Worm (Caenorhabditis elegans) whole organism, midembryonic: ENCODE results near the gene F59E12.8.

Source experiments
- T22C8.4 ChIP-seq: fragments of 200-800 bp; sonication (Bioruptor generic); IDR thresholded peaks from 2 replicates; pipeline ENCODE4 v1.3.6; 2022; ENCODE audit warnings: missing genetic modification characterization, missing compliant biosample characterization
- cog-1 ChIP-seq: sonication (generic microtip); optimal IDR thresholded peaks from 2 replicates; lab custom pipeline; 2016; ENCODE audit warnings: missing genetic modification characterization, missing compliant biosample characterization
- flt-1 ChIP-seq: fragments of 200-800 bp; sonication (Bioruptor generic); IDR thresholded peaks from 2 replicates; pipeline ENCODE4 v1.3.6; 2022; ENCODE audit warnings: missing genetic modification characterization, missing compliant biosample characterization
- klf-2 ChIP-seq: fragments of 200-800 bp; sonication (Bioruptor generic); conservative IDR thresholded peaks from 2 replicates; pipeline ENCODE4 v1.3.6; 2022; ENCODE audit warnings: missing genetic modification reagents, missing genetic modification characterization, missing compliant biosample characterization
- med-1 ChIP-seq: sonication (generic microtip); optimal IDR thresholded peaks from 2 replicates; lab custom pipeline; 2017; ENCODE audit warnings: missing genetic modification characterization, mild to moderate bottlenecking, missing compliant biosample characterization, antibody characterized with exemption, missing genetic modification reagents; ENCODE audit not compliant: insufficient read depth
- ref-1 ChIP-seq: fragments of 200-800 bp; sonication (Bioruptor generic); conservative IDR thresholded peaks from 2 replicates; pipeline ENCODE4 v1.3.6; 2022; ENCODE audit warnings: missing genetic modification reagents, missing genetic modification characterization, missing compliant biosample characterization
- tab-1 ChIP-seq: fragments of 200-800 bp; sonication (Bioruptor generic); IDR thresholded peaks from 2 replicates; pipeline ENCODE4 v1.3.6; 2022; ENCODE audit warnings: missing genetic modification characterization, missing compliant biosample characterization
- ztf-23 ChIP-seq: fragments of 200-800 bp; sonication (Bioruptor generic); IDR thresholded peaks from 2 replicates; pipeline ENCODE4 v1.3.6; 2022; ENCODE audit warnings: missing genetic modification reagents, missing genetic modification characterization, missing compliant biosample characterization
- ztf-29 ChIP-seq: fragments of 200-800 bp; sonication (Bioruptor generic); IDR thresholded peaks from 2 replicates; pipeline ENCODE4 v1.3.6; 2022; ENCODE audit warnings: missing genetic modification reagents, missing genetic modification characterization, missing compliant biosample characterization

The F59E12.8 gene

ce11 chrII:5592857-5593256, 43.9 kb downstream of the F59E12.8 start:
- TF ChIP-seq T22C8.4 (GFP tag; lab: Robert Waterston, UW) = no peak

DNA sequence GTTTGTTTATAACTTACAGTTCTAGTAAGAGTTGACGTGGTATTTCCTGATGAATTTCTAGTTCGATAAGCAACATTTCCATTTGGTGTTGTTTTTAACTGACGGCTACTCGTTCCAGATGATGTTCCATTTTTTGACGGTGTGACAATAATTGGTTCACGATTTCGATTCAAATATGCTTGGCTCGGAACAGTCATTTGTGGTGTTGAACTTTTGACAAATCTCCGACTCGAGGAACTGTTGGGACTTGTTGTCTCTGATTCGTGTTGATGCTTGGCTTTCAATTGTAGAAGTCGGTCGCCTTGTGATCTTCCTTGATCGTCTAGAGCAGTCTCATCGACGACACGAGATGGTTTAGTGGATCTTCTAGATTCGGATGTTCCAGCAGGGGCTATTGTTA, 45.2 kb downstream of the F59E12.8 start:
- no peak for TF ChIP-seq klf-2 (GFP tag; lab: Robert Waterston, UW)
- TF ChIP-seq med-1 (GFP tag; lab: Kevin White, UChicago) = no peak
- no peak for TF ChIP-seq ztf-23 (GFP tag; lab: Robert Waterston, UW)
- no peak for TF ChIP-seq ztf-29
- no peak for TF ChIP-seq T22C8.4 (GFP tag; lab: Robert Waterston, UW)
- TF ChIP-seq cog-1 = no peak
- no peak for TF ChIP-seq flt-1 (GFP tag; lab: Robert Waterston, UW)
- no peak for TF ChIP-seq tab-1 (GFP tag; lab: Robert Waterston, UW)
- no peak for TF ChIP-seq ref-1

DNA sequence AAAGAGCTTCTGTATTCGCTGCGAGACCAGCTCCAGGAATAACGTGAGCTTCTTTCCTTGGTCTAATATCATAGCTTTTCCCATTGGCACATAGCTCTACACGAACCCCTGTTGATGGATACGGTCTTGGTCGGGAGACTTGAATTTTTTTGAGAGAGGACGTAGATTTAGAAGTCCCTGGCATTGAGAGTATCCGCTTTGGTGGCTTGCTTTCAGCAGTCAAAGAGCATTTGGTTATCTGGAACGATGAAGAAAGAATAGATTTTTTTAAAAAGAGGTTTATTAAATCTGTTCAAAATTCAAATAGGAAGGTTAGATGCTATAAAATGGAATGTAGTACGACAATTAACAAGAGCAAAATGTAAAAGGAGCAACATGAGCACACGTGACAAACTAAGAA, 47.0 kb downstream of the F59E12.8 start, which contains the start of gene C17G10.13:
TSS of gene C17G10.13 (minus strand) at position 101 of the 400 bp plus-strand sequence.
- no peak for TF ChIP-seq ref-1
- TF ChIP-seq ztf-23 (GFP tag; lab: Robert Waterston, UW) = no peak
- no peak for TF ChIP-seq T22C8.4 (GFP tag; lab: Robert Waterston, UW)
- no peak for TF ChIP-seq tab-1 (GFP tag; lab: Robert Waterston, UW)
- no peak for TF ChIP-seq klf-2 (GFP tag; lab: Robert Waterston, UW)
- TF ChIP-seq flt-1 (GFP tag; lab: Robert Waterston, UW) = no peak
- TF ChIP-seq med-1 (GFP tag; lab: Kevin White, UChicago) = no peak
- no peak for TF ChIP-seq ztf-29
- TF ChIP-seq cog-1 = no peak

DNA sequence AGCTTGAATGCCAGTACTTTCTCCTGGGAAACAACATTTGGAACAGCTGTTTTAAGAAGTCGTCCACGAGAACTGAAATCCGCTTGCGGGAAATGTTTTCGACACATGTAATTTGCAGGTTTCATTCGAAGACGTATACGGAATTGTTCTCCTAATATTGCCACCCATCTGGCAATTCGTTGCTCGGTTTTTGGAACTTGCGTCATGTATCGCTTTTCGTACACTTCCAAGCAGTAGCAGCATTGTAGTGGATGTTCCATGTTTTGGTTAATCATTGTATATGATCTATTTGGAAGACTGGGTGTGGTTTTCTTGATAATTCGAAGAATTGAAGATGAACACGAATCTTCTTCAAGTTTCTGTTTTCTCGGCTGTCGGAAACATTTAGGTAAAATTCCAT, 48.9 kb downstream of the F59E12.8 start:
- TF ChIP-seq ztf-23 (GFP tag; lab: Robert Waterston, UW) (no peak), T22C8.4 (GFP tag; lab: Robert Waterston, UW) (no peak), tab-1 (GFP tag; lab: Robert Waterston, UW) (no peak), flt-1 (GFP tag; lab: Robert Waterston, UW) (no peak), cog-1 (no peak)

ce11 chrII:5585788-5586187, 50.9 kb downstream of the F59E12.8 start, which contains the start of gene lys-8:
TSS of gene lys-8 (plus strand) at chrII:5586178.
- TF ChIP-seq ztf-23 (GFP tag; lab: Robert Waterston, UW) (no peak), flt-1 (GFP tag; lab: Robert Waterston, UW) (no peak), tab-1 (GFP tag; lab: Robert Waterston, UW) (no peak)
